Worm (Caenorhabditis elegans) whole organism, L4 larva: ENCODE results near the gene K09F6.13.

Experiments used
- F37D6.2 ChIP-seq: sonication (generic microtip); optimal IDR thresholded peaks from 2 replicates; lab custom pipeline; 2016; ENCODE audit warnings: mild to moderate bottlenecking, missing genetic modification characterization, missing compliant biosample characterization
- R02D3.7 ChIP-seq: fragments of 150-350 bp; sonication (generic microtip); optimal IDR thresholded peaks from 3 replicates; lab custom pipeline; 2014; ENCODE audit warnings: missing biosample characterization, missing genetic modification characterization
- daf-12 ChIP-seq: fragments of 150-350 bp; optimal IDR thresholded peaks from 2 replicates; lab custom pipeline; 2014; ENCODE audit warnings: missing biosample characterization, missing genetic modification reagents, missing genetic modification characterization
- dmd-6 ChIP-seq: fragments of 200-800 bp; sonication (Bioruptor generic); IDR thresholded peaks from 2 replicates; pipeline ENCODE4 v1.3.6; 2022; ENCODE audit warnings: missing genetic modification reagents, missing genetic modification characterization, missing compliant biosample characterization
- lin-13 ChIP-seq: fragments of 150-350 bp; optimal IDR thresholded peaks from 2 replicates; lab custom pipeline; 2014; ENCODE audit warnings: missing biosample characterization, missing genetic modification reagents, missing genetic modification characterization
- lin-15B ChIP-seq: fragments of 150-350 bp; sonication (generic microtip); optimal IDR thresholded peaks from 3 replicates; lab custom pipeline; 2014; ENCODE audit warnings: missing biosample characterization, missing genetic modification characterization
- lin-38 ChIP-seq: fragments of 200-800 bp; sonication (Bioruptor generic); IDR thresholded peaks from 2 replicates; pipeline ENCODE4 v1.3.6; 2022; ENCODE audit warnings: missing genetic modification reagents, missing genetic modification characterization, missing compliant biosample characterization
- nhr-11 ChIP-seq: fragments of 150-350 bp; optimal IDR thresholded peaks from 2 replicates; lab custom pipeline; 2014; ENCODE audit warnings: missing biosample characterization, missing genetic modification characterization
- nhr-76 ChIP-seq: fragments of 150-350 bp; optimal IDR thresholded peaks from 2 replicates; lab custom pipeline; 2014; ENCODE audit warnings: missing biosample characterization, missing genetic modification characterization
- pqm-1 ChIP-seq: sonication (generic microtip); optimal IDR thresholded peaks from 2 replicates; lab custom pipeline; 2017; ENCODE audit warnings: missing biosample characterization, missing genetic modification characterization
- unc-39 ChIP-seq: sonication (generic microtip); optimal IDR thresholded peaks from 2 replicates; lab custom pipeline; 2017; ENCODE audit warnings: missing biosample characterization, missing genetic modification characterization
- vab-7 ChIP-seq: fragments of 200-800 bp; sonication (Bioruptor generic); IDR thresholded peaks from 2 replicates; pipeline ENCODE4 v1.3.6; 2022; ENCODE audit warnings: missing genetic modification reagents, missing genetic modification characterization, missing compliant biosample characterization
- ztf-11 ChIP-seq: fragments of 150-350 bp; optimal IDR thresholded peaks from 2 replicates; lab custom pipeline; 2014; ENCODE audit warnings: missing biosample characterization, missing genetic modification characterization

- TF ChIP-seq lin-38 (no peak), nhr-76 (tag; lab: Kevin White, UChicago) (no peak), lin-13 (GFP tag; lab: Kevin White, UChicago) (no peak), ztf-11 (tag; lab: Kevin White, UChicago) (no peak), dmd-6 (GFP tag; lab: Robert Waterston, UW) (no peak), daf-12 (tag; lab: Kevin White, UChicago) (no peak), lin-15B (tag; lab: Kevin White, UChicago) (no peak), unc-39 (no peak), R02D3.7 (tag; lab: Kevin White, UChicago) (no peak), vab-7 (GFP tag; lab: Robert Waterston, UW) (no peak), pqm-1 (no peak), F37D6.2 (no peak), nhr-11 (tag; lab: Kevin White, UChicago) (no peak)
Observed at ce11 chrII:2288798-2289197, at the start of gene K09F6.13, which contains the start of gene K09F6.10.
